Fruit fly (Drosophila melanogaster): ENCODE measurements around the gene AIF.

DNA sequence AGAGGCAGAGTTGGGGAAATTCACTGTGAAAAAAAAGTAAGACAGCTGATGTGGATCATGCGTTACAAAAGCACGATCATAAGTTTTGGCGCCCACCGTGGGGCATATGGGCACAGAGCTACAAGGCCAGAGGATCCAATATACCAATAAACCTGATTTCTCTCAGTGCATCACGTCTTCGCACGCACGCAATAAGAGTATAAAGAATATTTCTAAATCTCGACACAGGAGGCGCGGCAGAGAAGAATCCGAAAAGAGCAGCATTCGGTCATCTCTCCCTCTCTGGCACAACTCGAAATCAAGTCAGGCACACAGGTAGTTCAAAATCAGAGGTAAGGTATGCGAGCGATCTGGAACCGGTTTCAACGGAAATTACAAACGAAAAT lies 12.0 kb downstream of the AIF start:
- TF ChIP-seq CG11294 (GFP tag; IDR thresholded peaks at IDR 0.05) (peak; percentile 86), CG6854 (GFP tag; optimal IDR thresholded peaks at IDR 0.05) (peak; percentile 92), Sox15 (GFP tag; optimal IDR thresholded peaks at IDR 0.05) (peak; percentile 88), CG3919 (GFP tag; optimal IDR thresholded peaks at IDR 0.05) (peak; percentile 93), CG11762 (GFP tag; optimal IDR thresholded peaks at IDR 0.05; ENCODE audit: insufficient read depth) (peak; percentile 84), Eip93F (GFP tag; optimal IDR thresholded peaks at IDR 0.05) (peak; percentile 85), CG11902 (GFP tag; optimal IDR thresholded peaks at IDR 0.05) (peak; percentile 90), CG9139 (GFP tag; optimal IDR thresholded peaks at IDR 0.05) (peak; percentile 89), OdsH (GFP tag; optimal IDR thresholded peaks at IDR 0.05) (peak; percentile 88), Ets96B (tag; optimal IDR thresholded peaks at IDR 0.05) (peak; percentile 93), dac (GFP tag; optimal IDR thresholded peaks at IDR 0.05) (peak; percentile 79), spab (GFP tag; optimal IDR thresholded peaks at IDR 0.05) (peak; percentile 94), Blimp-1 (GFP tag; optimal IDR thresholded peaks at IDR 0.05) (peak; percentile 81)
